Worm (Caenorhabditis elegans) whole organism, L2 larva: ENCODE data around the gene math-3.

ENCODE experiments used
- ama-1 ChIP-seq: fragments of 150-350 bp; optimal IDR thresholded peaks from 2 replicates; lab custom pipeline; 2018; ENCODE audit warnings: inconsistent platforms
- elt-1 ChIP-seq: fragments of 150-350 bp; optimal IDR thresholded peaks from 2 replicates; lab custom pipeline; 2014; ENCODE audit warnings: missing biosample characterization, missing genetic modification characterization
- nhr-11 ChIP-seq: fragments of 150-350 bp; optimal IDR thresholded peaks from 2 replicates; lab custom pipeline; 2014; ENCODE audit warnings: missing biosample characterization, missing genetic modification characterization
- nhr-23 ChIP-seq: fragments of 150-350 bp; optimal IDR thresholded peaks from 2 replicates; lab custom pipeline; 2014; ENCODE audit warnings: missing biosample characterization, missing genetic modification reagents, missing genetic modification characterization
- nhr-25 ChIP-seq: fragments of 150-350 bp; sonication (generic microtip); optimal IDR thresholded peaks from 3 replicates; lab custom pipeline; 2014; ENCODE audit warnings: missing biosample characterization, missing genetic modification characterization
- ztf-11 ChIP-seq: sonication (generic microtip); optimal IDR thresholded peaks from 2 replicates; lab custom pipeline; 2017; ENCODE audit warnings: missing biosample characterization, missing genetic modification characterization
- ztf-4 ChIP-seq: fragments of 150-350 bp; optimal IDR thresholded peaks from 2 replicates; lab custom pipeline; 2014; ENCODE audit warnings: missing biosample characterization, missing genetic modification characterization

DNA sequence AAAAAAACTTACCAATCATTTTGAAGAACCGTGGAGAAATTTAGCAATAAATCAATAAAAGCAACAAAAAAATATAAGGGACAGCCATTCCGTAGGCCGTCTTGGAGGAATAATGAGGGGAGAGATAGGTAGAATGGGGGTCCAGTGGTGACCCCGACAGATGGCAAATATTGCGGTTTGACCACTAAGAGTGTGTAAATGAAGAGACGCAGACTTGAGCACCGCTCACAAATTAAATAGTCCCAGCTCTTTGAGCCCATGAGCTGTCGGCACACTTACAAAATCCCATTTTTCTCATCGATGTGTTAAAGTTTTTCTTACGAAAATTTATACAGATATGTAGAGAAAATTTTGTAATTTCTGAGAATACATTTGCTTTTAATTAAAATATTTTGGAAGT, 48.9 kb downstream of the math-3 start, which contains the start of gene fbxa-3:
- TF ChIP-seq nhr-11 (tag; lab: Kevin White, UChicago) (no peak), elt-1 (no peak), nhr-23 (tag; lab: Kevin White, UChicago) (no peak), ama-1 (lab: Kevin White, UChicago) (no peak), ztf-11 (tag; lab: Kevin White, UChicago) (no peak), ztf-4 (tag; lab: Kevin White, UChicago) (no peak), nhr-25 (no peak)
